Worm (Caenorhabditis elegans) whole organism, L4/young adult: ENCODE data around the gene psmd-9.

Source experiments
- dao-5 ChIP-seq: sonication (generic microtip); optimal IDR thresholded peaks from 2 replicates; lab custom pipeline; 2016; ENCODE audit warnings: missing genotype, missing genetic modification characterization, moderate library complexity, missing compliant biosample characterization
- him-1 ChIP-seq: sonication (generic microtip); optimal IDR thresholded peaks from 2 replicates; lab custom pipeline; 2016; ENCODE audit warnings: missing genotype, missing genetic modification reagents, missing genetic modification characterization, missing compliant biosample characterization

ce11 chrII:6860043-6860442 lies 41.9 kb upstream of the psmd-9 start:
- TF ChIP-seq dao-5 (tag; lab: Kevin White, UChicago) (no peak), him-1 (tag; lab: Kevin White, UChicago) (no peak)
